Worm (Caenorhabditis elegans): ENCODE data around the gene F54D5.23.

DNA sequence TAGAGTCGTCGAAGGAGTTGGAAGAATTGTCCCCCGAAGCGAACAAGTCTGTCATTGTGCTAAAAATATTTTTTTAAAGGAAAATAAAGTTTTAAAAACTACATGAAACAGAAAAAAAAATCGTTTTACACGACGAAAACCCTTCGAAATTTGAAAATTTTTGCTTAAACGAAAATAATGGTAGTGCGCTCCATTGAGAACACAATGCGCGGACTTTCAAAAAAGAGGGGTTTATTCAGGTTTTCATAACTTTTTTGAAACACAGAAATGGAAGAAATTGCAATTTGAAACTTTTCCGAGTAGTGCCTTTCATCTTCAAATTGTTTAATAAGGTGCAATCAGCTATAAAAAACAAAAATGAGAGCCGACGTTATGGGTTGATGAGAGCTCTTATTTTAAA is 30.7 kb upstream of the F54D5.23 start, which contains the start of gene npp-5:
- TF ChIP-seq ets-7 (tag; optimal IDR thresholded peaks at IDR 0.05) (no peak), ceh-13 (GFP tag; optimal IDR thresholded peaks at IDR 0.05) (no peak)
